Fruit fly (Drosophila melanogaster): Measurements from ENCODE around the gene Vha68-2.
A peak's percentile ranks its signal among the peaks of the same experiment; 100 is the strongest.

Gene Vha68-2

dm6 chr2L:12974045-12974539 is at the start of gene Vha68-2:
Gene Vha68-2, plus strand, starts transcription at chr2L:12974322.
- TF ChIP-seq CG10669 (GFP tag; optimal IDR thresholded peaks at IDR 0.05) = no peak
- TF ChIP-seq Eip75B (GFP tag; optimal IDR thresholded peaks at IDR 0.05) = peak; percentile 42
- TF ChIP-seq Gug (GFP tag; IDR thresholded peaks at IDR 0.05) = no peak
- TF ChIP-seq Eip93F (GFP tag; optimal IDR thresholded peaks at IDR 0.05) = no peak
- peak; percentile 56 for TF ChIP-seq CG31627 (GFP tag; optimal IDR thresholded peaks at IDR 0.05)
- TF ChIP-seq CG3919 (GFP tag; optimal IDR thresholded peaks at IDR 0.05) = peak; percentile 18
- no peak for TF ChIP-seq Sox14 (GFP tag; optimal IDR thresholded peaks at IDR 0.05)
- peak; percentile 39 for TF ChIP-seq Ets21C (GFP tag; optimal IDR thresholded peaks at IDR 0.05)
- peak; percentile 75 for TF ChIP-seq svp (GFP tag)
- no peak for TF ChIP-seq CG4318 (GFP tag; optimal IDR thresholded peaks at IDR 0.05)
- TF ChIP-seq lz (GFP tag; optimal IDR thresholded peaks at IDR 0.05) = peak; percentile 62
- TF ChIP-seq net (GFP tag; optimal IDR thresholded peaks at IDR 0.05) = peak; percentile 70
- TF ChIP-seq Blimp-1 (GFP tag; optimal IDR thresholded peaks at IDR 0.05) = no peak
- TF ChIP-seq fd85E (GFP tag; optimal IDR thresholded peaks at IDR 0.05) = peak; percentile 34
- TF ChIP-seq CG8319 (GFP tag; optimal IDR thresholded peaks at IDR 0.05) = no peak
- TF ChIP-seq CG15336 (GFP tag; IDR thresholded peaks at IDR 0.05) = no peak
- no peak for TF ChIP-seq CG6276 (GFP tag; optimal IDR thresholded peaks at IDR 0.05)
- no peak for TF ChIP-seq CG6808 (GFP tag; optimal IDR thresholded peaks at IDR 0.05)
- no peak for TF ChIP-seq CG3032 (tag; optimal IDR thresholded peaks at IDR 0.05)
- TF ChIP-seq CG6792 (GFP tag; optimal IDR thresholded peaks at IDR 0.05) = peak; percentile 46
- TF ChIP-seq Hr38 (GFP tag; optimal IDR thresholded peaks at IDR 0.05) = no peak
- TF ChIP-seq Hr39 (GFP tag; optimal IDR thresholded peaks at IDR 0.05) = peak; percentile 44
- TF ChIP-seq CG6854 (GFP tag; optimal IDR thresholded peaks at IDR 0.05) = peak; percentile 43
- TF ChIP-seq fd59A (GFP tag; optimal IDR thresholded peaks at IDR 0.05) = no peak
- no peak for TF ChIP-seq CG11294 (GFP tag; IDR thresholded peaks at IDR 0.05)
- TF ChIP-seq Ets96B (tag; optimal IDR thresholded peaks at IDR 0.05) = no peak
- no peak for TF ChIP-seq cyc (GFP tag; optimal IDR thresholded peaks at IDR 0.05)
- peak; percentile 64 for TF ChIP-seq fkh (GFP tag; optimal IDR thresholded peaks at IDR 0.05)
- no peak for TF ChIP-seq Lpt (GFP tag; optimal IDR thresholded peaks at IDR 0.05)
- TF ChIP-seq Met (GFP tag; optimal IDR thresholded peaks at IDR 0.05) = no peak
- TF ChIP-seq pdm3 (GFP tag; optimal IDR thresholded peaks at IDR 0.05) = peak; percentile 61
- TF ChIP-seq CG8632 (GFP tag; optimal IDR thresholded peaks at IDR 0.05) = no peak
- peak in 1 of 2 experiments; percentile 37 for TF ChIP-seq salr (GFP tag; optimal IDR thresholded peaks at IDR 0.05)
- no peak for TF ChIP-seq achi (GFP tag; optimal IDR thresholded peaks at IDR 0.05)
- no peak for TF ChIP-seq spab (GFP tag; optimal IDR thresholded peaks at IDR 0.05)
- peak; percentile 35 for TF ChIP-seq vri (GFP tag; optimal IDR thresholded peaks at IDR 0.05)
- TF ChIP-seq Eip78C (GFP tag) = no peak
- no peak for TF ChIP-seq CG7368 (GFP tag; optimal IDR thresholded peaks at IDR 0.05)
- TF ChIP-seq Smox (GFP tag; optimal IDR thresholded peaks at IDR 0.05) = peak; percentile 56
- TF ChIP-seq CG9139 (GFP tag; optimal IDR thresholded peaks at IDR 0.05) = peak; percentile 21
- no peak for TF ChIP-seq CG10631 (GFP tag; optimal IDR thresholded peaks at IDR 0.05)
- TF ChIP-seq Sox15 (GFP tag; optimal IDR thresholded peaks at IDR 0.05) = no peak
- no peak for TF ChIP-seq CG16779 (tag; optimal IDR thresholded peaks at IDR 0.05)
- TF ChIP-seq esn (GFP tag; optimal IDR thresholded peaks at IDR 0.05) = peak; percentile 69
- peak; percentile 11 for TF ChIP-seq topi (GFP tag; optimal IDR thresholded peaks at IDR 0.05)
- TF ChIP-seq CG32006 (GFP tag; optimal IDR thresholded peaks at IDR 0.05) = peak; percentile 45
- peak; percentile 47 for TF ChIP-seq CG1621 (tag; optimal IDR thresholded peaks at IDR 0.05)
- TF ChIP-seq CG34406 (GFP tag; optimal IDR thresholded peaks at IDR 0.05) = peak; percentile 52
- no peak for TF ChIP-seq dsx (GFP tag; optimal IDR thresholded peaks at IDR 0.05; ENCODE audit: poor library complexity, severe bottlenecking)
- peak; percentile 66 for TF ChIP-seq Sox102F (GFP tag; optimal IDR thresholded peaks at IDR 0.05)
- TF ChIP-seq CG11902 (GFP tag; optimal IDR thresholded peaks at IDR 0.05) = no peak
- TF ChIP-seq CG8119 (GFP tag; IDR thresholded peaks at IDR 0.05) = no peak
- 0 out of 3 replicates have a peak, but pooled peaks have one; percentile 20 for TF ChIP-seq eg (GFP tag; IDR thresholded peaks at IDR 0.05)

Measured in whole organism, prepupa.